2 worm cellular contexts compared by ENCODE assay signal in the genomic region with DNA sequence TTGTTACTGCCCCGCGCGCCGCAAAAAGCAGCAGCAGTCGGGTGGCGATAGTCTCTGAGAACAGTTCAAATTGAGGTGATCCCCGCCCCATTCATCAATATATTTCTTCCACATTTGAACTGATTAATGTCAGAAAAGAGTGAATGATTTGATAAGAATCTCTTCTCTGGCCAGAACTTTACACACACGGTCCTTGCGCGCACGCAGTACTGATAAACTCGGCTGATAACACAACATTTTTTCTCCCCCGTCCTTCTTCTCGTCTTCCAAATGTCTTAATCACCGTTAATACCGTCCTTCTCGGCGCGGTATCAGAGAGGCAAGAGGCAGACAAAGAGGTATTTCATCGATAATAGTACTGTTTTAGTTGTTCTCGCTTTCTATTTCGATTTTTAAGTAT.
TF ChIP-seq lines count a peak whose summit lies in the region.

A gene (plus strand): TSS at position 193 of the 400 bp plus-strand sequence.

TF ChIP-seq in whole organism, L1 larva, 84 proteins besides CTCF, POLR2A, EP300 and RAD21 (continued from another document):
- no peak for TF ChIP-seq tbx-2 (tag; optimal IDR thresholded peaks at IDR 0.05; lab: Kevin White, UChicago)
- TF ChIP-seq fkh-4 (tag; optimal IDR thresholded peaks at IDR 0.05; lab: Kevin White, UChicago; ENCODE audit: borderline replicate concordance), result no peak
- TF ChIP-seq elt-2 (tag; optimal IDR thresholded peaks at IDR 0.05; lab: Kevin White, UChicago), result peak; percentile 94
- no peak for TF ChIP-seq hlh-17 (GFP tag; optimal IDR thresholded peaks at IDR 0.05; lab: Kevin White, UChicago; ENCODE audit: borderline replicate concordance)
- TF ChIP-seq rnt-1 (tag; optimal IDR thresholded peaks at IDR 0.05; lab: Kevin White, UChicago), result no peak
- TF ChIP-seq efl-3 (GFP tag; optimal IDR thresholded peaks at IDR 0.05; lab: Kevin White, UChicago), result no peak
- no peak for TF ChIP-seq sox-4 (tag; optimal IDR thresholded peaks at IDR 0.05; lab: Kevin White, UChicago)
- TF ChIP-seq mdl-1 (tag; optimal IDR thresholded peaks at IDR 0.05; lab: Kevin White, UChicago), result peak in 1 of 2 experiments; percentile 44
- TF ChIP-seq lin-39 (tag; optimal IDR thresholded peaks at IDR 0.05; lab: Kevin White, UChicago), result no peak
- peak; percentile 25 for TF ChIP-seq unc-130 (tag; optimal IDR thresholded peaks at IDR 0.05; lab: Kevin White, UChicago)
- no peak for TF ChIP-seq pag-3 (tag; optimal IDR thresholded peaks at IDR 0.05; lab: Kevin White, UChicago; ENCODE audit: borderline replicate concordance, insufficient read depth)
TF ChIP-seq in whole organism, L1 larva: peak in this region for 15.

TF ChIP-seq in whole organism, L4 larva, 104 proteins besides CTCF, POLR2A, EP300 and RAD21 (continued from another document):
- TF ChIP-seq hlh-11 (tag; optimal IDR thresholded peaks at IDR 0.05; lab: Kevin White, UChicago) (peak; percentile 94), skn-1 (tag; optimal IDR thresholded peaks at IDR 0.05; lab: Kevin White, UChicago) (no peak), daf-8 (GFP tag; IDR thresholded peaks at IDR 0.05; lab: Robert Waterston, UW) (no peak), egl-43 (GFP tag; IDR thresholded peaks at IDR 0.05; lab: Robert Waterston, UW) (no peak), daf-12 (tag; optimal IDR thresholded peaks at IDR 0.05; lab: Kevin White, UChicago) (no peak), Y5F2A.4 (GFP tag; optimal IDR thresholded peaks at IDR 0.05; lab: Kevin White, UChicago) (no peak), lir-3 (tag; optimal IDR thresholded peaks at IDR 0.05; lab: Kevin White, UChicago) (no peak), zag-1 (tag; optimal IDR thresholded peaks at IDR 0.05; lab: Kevin White, UChicago) (no peak), mxl-3 (GFP tag; optimal IDR thresholded peaks at IDR 0.05; lab: Kevin White, UChicago) (peak; percentile 88), lin-38 (GFP tag; IDR thresholded peaks at IDR 0.05; lab: Robert Waterston, UW) (peak; percentile 25; the same call in 1 of the 2 replicates), nhr-10 (tag; optimal IDR thresholded peaks at IDR 0.05; lab: Kevin White, UChicago) (no peak), saeg-2 (GFP tag; IDR thresholded peaks at IDR 0.05; lab: Robert Waterston, UW) (no peak), madf-5 (GFP tag; IDR thresholded peaks at IDR 0.05; lab: Robert Waterston, UW) (no peak), dmd-9 (GFP tag; IDR thresholded peaks at IDR 0.05; lab: Robert Waterston, UW) (no peak), daf-16 (GFP tag; optimal IDR thresholded peaks at IDR 0.05; lab: Kevin White, UChicago) (no peak), daf-16 (tag; optimal IDR thresholded peaks at IDR 0.05; lab: Kevin White, UChicago) (peak; percentile 82), set-16 (GFP tag; IDR thresholded peaks at IDR 0.05; lab: Robert Waterston, UW) (no peak), snpc-1.2 (GFP tag; IDR thresholded peaks at IDR 0.05; lab: Robert Waterston, UW) (no peak), ctbp-1 (GFP tag; IDR thresholded peaks at IDR 0.05; lab: Robert Waterston, UW) (no peak), nhr-11 (tag; optimal IDR thresholded peaks at IDR 0.05; lab: Kevin White, UChicago) (no peak), lin-1 (GFP tag; IDR thresholded peaks at IDR 0.05; lab: Robert Waterston, UW) (peak; percentile 70), php-3 (GFP tag; IDR thresholded peaks at IDR 0.05; lab: Robert Waterston, UW) (peak; percentile 83), duxl-1 (tag; optimal IDR thresholded peaks at IDR 0.05; lab: Kevin White, UChicago; ENCODE audit: poor library complexity) (no peak), lin-13 (GFP tag; optimal IDR thresholded peaks at IDR 0.05; lab: Kevin White, UChicago) (no peak), tag-97 (GFP tag; IDR thresholded peaks at IDR 0.05; lab: Robert Waterston, UW) (no peak), mdl-1 (tag; optimal IDR thresholded peaks at IDR 0.05; lab: Kevin White, UChicago) (peak in 1 of 2 experiments; percentile 57), spr-3 (GFP tag; optimal IDR thresholded peaks at IDR 0.05; lab: Kevin White, UChicago) (no peak), ztf-11 (tag; optimal IDR thresholded peaks at IDR 0.05; lab: Kevin White, UChicago) (no peak), pqm-1 (tag; optimal IDR thresholded peaks at IDR 0.05; lab: Kevin White, UChicago) (peak; percentile 97), ceh-20 (GFP tag; IDR thresholded peaks at IDR 0.05; lab: Robert Waterston, UW) (peak; percentile 61), aly-2 (tag; optimal IDR thresholded peaks at IDR 0.05; lab: Kevin White, UChicago) (no peak), pha-4 (GFP tag; IDR thresholded peaks at IDR 0.05; lab: Robert Waterston, UW) (no peak), pha-4 (tag; optimal IDR thresholded peaks at IDR 0.05; lab: Kevin White, UChicago) (no peak), hlh-30 (tag; optimal IDR thresholded peaks at IDR 0.05; lab: Kevin White, UChicago; ENCODE audit: insufficient read depth) (peak; percentile 46), R02D3.7 (tag; optimal IDR thresholded peaks at IDR 0.05; lab: Kevin White, UChicago) (no peak), attf-4 (tag; optimal IDR thresholded peaks at IDR 0.05; lab: Kevin White, UChicago) (no peak), zfp-3 (GFP tag; conservative IDR thresholded peaks at IDR 0.05; lab: Robert Waterston, UW) (no peak), F44E2.7 (GFP tag; IDR thresholded peaks at IDR 0.05; lab: Robert Waterston, UW) (no peak), snpc-4 (tag; optimal IDR thresholded peaks at IDR 0.05; lab: Kevin White, UChicago) (no peak), F37D6.2 (tag; optimal IDR thresholded peaks at IDR 0.05; lab: Kevin White, UChicago) (no peak), zip-2 (tag; optimal IDR thresholded peaks at IDR 0.05; lab: Kevin White, UChicago) (no peak), Y75B8A.6 (GFP tag; IDR thresholded peaks at IDR 0.05; lab: Robert Waterston, UW) (no peak), arid-1 (GFP tag; conservative IDR thresholded peaks at IDR 0.05; lab: Robert Waterston, UW) (0 out of 2 replicates have a peak, but pooled peaks have one; percentile 21), T20F7.1 (GFP tag; optimal IDR thresholded peaks at IDR 0.05; lab: Kevin White, UChicago) (no peak), nhr-28 (tag; optimal IDR thresholded peaks at IDR 0.05; lab: Kevin White, UChicago) (peak; percentile 92), sdz-12 (GFP tag; optimal IDR thresholded peaks at IDR 0.05; lab: Kevin White, UChicago) (no peak), ceh-44 (GFP tag; IDR thresholded peaks at IDR 0.05; lab: Robert Waterston, UW) (no peak), zip-11 (GFP tag; IDR thresholded peaks at IDR 0.05; lab: Robert Waterston, UW) (no peak), tra-1 (GFP tag; IDR thresholded peaks at IDR 0.05; lab: Robert Waterston, UW) (peak; percentile 84), nhr-77 (tag; optimal IDR thresholded peaks at IDR 0.05; lab: Kevin White, UChicago) (peak; percentile 66), F49E8.2 (tag; optimal IDR thresholded peaks at IDR 0.05; lab: Kevin White, UChicago; ENCODE audit: borderline replicate concordance) (no peak), nhr-237 (tag; optimal IDR thresholded peaks at IDR 0.05; lab: Kevin White, UChicago) (no peak), hif-1 (tag; optimal IDR thresholded peaks at IDR 0.05; lab: Kevin White, UChicago) (no peak), fos-1 (tag; optimal IDR thresholded peaks at IDR 0.05; lab: Kevin White, UChicago) (no peak), aha-1 (tag; lab: Kevin White, UChicago) (peak; percentile 37), egl-27 (tag; optimal IDR thresholded peaks at IDR 0.05; lab: Kevin White, UChicago) (no peak), unc-130 (GFP tag; optimal IDR thresholded peaks at IDR 0.05; lab: Kevin White, UChicago) (no peak)
